ENCODE assay signal across 7 worm cellular contexts in the genomic region with DNA sequence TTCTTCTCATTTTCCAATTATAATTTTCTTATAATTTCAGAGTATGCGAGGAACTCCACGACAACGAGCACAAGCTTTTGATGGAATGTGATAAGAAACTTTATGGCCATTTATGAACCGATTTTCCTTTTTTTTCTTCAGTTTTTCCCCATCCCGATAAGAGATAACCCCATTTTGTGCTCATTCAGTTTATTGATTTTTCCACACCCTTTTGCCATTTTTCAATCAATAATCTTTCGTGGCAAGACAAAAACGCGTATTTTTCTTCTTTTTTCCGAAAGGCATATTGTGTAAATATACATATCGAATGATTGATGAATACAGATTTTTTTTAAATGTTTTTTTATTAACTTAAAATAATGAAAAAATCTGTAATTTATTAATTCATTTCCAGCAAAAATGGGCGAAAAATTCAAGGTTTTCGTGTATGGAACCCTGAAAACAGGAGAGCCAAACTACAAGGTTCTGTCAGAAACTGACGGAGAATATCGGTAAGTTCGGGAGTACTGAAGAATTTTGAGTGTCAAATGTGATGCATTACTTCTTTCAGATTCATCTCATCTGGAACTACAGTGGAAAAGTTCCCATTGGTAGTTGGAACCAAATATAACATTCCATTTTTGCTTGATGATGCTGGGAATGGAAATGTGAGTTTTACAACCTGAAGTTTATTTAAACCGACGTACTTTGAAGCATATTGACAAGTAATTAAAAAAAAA.
TF ChIP-seq lines count a peak whose summit lies in the region.

A gene (plus strand): TSS at position 321 of the 719 bp plus-strand sequence.

TF ChIP-seq in whole organism, L1 larva, 84 proteins besides CTCF, POLR2A, EP300 and RAD21 (continues in another document):
- TF ChIP-seq efl-1 (optimal IDR thresholded peaks at IDR 0.05; lab: Kevin White, UChicago) = no peak
- peak in 1 of 2 experiments; percentile 38 for TF ChIP-seq efl-1 (GFP tag; optimal IDR thresholded peaks at IDR 0.05 in 1 of 2; lab: Kevin White, UChicago)
- TF ChIP-seq snu-23 (GFP tag; optimal IDR thresholded peaks at IDR 0.05; lab: Kevin White, UChicago) = no peak
- TF ChIP-seq mep-1 (tag; optimal IDR thresholded peaks at IDR 0.05; lab: Kevin White, UChicago) = peak; percentile 45
- no peak for TF ChIP-seq ztf-4 (tag; optimal IDR thresholded peaks at IDR 0.05; lab: Kevin White, UChicago)
- TF ChIP-seq hpl-2 (GFP tag; optimal IDR thresholded peaks at IDR 0.05; lab: Kevin White, UChicago) = no peak
- peak in 1 of 2 experiments; percentile 18 for TF ChIP-seq lsy-2 (tag; optimal IDR thresholded peaks at IDR 0.05; lab: Kevin White, UChicago)
- TF ChIP-seq dsc-1 (tag; optimal IDR thresholded peaks at IDR 0.05; lab: Kevin White, UChicago) = no peak
- no peak for TF ChIP-seq nhr-237 (tag; optimal IDR thresholded peaks at IDR 0.05; lab: Kevin White, UChicago)
- TF ChIP-seq tbx-2 (tag; optimal IDR thresholded peaks at IDR 0.05; lab: Kevin White, UChicago) = no peak
- TF ChIP-seq ceh-88 (GFP tag; IDR thresholded peaks at IDR 0.05; lab: Robert Waterston, UW) = no peak
- no peak for TF ChIP-seq ets-5 (GFP tag; IDR thresholded peaks at IDR 0.05; lab: Robert Waterston, UW)

TF ChIP-seq in whole organism, L2 larva, 48 proteins besides CTCF, POLR2A, EP300 and RAD21 (continues in another document):
- TF ChIP-seq nhr-77 (tag; optimal IDR thresholded peaks at IDR 0.05; lab: Kevin White, UChicago) = no peak
- TF ChIP-seq dmd-4 (tag; optimal IDR thresholded peaks at IDR 0.05; lab: Kevin White, UChicago) = no peak
- TF ChIP-seq ztf-1 (GFP tag; conservative IDR thresholded peaks at IDR 0.05; lab: Robert Waterston, UW) = no peak
- TF ChIP-seq skn-1 (tag; optimal IDR thresholded peaks at IDR 0.05; lab: Kevin White, UChicago) = no peak
- no peak for TF ChIP-seq unc-62 (GFP tag; optimal IDR thresholded peaks at IDR 0.05; lab: Kevin White, UChicago)
- no peak for TF ChIP-seq nhr-23 (tag; optimal IDR thresholded peaks at IDR 0.05; lab: Kevin White, UChicago)
- no peak for TF ChIP-seq lin-39 (tag; optimal IDR thresholded peaks at IDR 0.05; lab: Kevin White, UChicago)
- TF ChIP-seq sma-9 (GFP tag; optimal IDR thresholded peaks at IDR 0.05; lab: Kevin White, UChicago) = peak; percentile 35
- TF ChIP-seq sma-9 (tag; optimal IDR thresholded peaks at IDR 0.05; lab: Kevin White, UChicago) = no peak
- no peak for TF ChIP-seq nhr-21 (tag; optimal IDR thresholded peaks at IDR 0.05; lab: Kevin White, UChicago)
- TF ChIP-seq zag-1 (tag; optimal IDR thresholded peaks at IDR 0.05; lab: Kevin White, UChicago) = no peak
- no peak for TF ChIP-seq sem-4 (tag; optimal IDR thresholded peaks at IDR 0.05; lab: Kevin White, UChicago)
- no peak for TF ChIP-seq egl-27 (tag; optimal IDR thresholded peaks at IDR 0.05; lab: Kevin White, UChicago)

TF ChIP-seq in whole organism, L3 larva, 47 proteins besides CTCF, POLR2A, EP300 and RAD21:
- peak; percentile 88 for TF ChIP-seq ama-1 (optimal IDR thresholded peaks at IDR 0.05; lab: Kevin White, UChicago)
- no peak for TF ChIP-seq fos-1 (tag; optimal IDR thresholded peaks at IDR 0.05; lab: Kevin White, UChicago)
- peak; percentile 68 for TF ChIP-seq elt-2 (tag; optimal IDR thresholded peaks at IDR 0.05; lab: Kevin White, UChicago)
- TF ChIP-seq nhr-43 (tag; optimal IDR thresholded peaks at IDR 0.05; lab: Kevin White, UChicago; ENCODE audit: poor library complexity, severe bottlenecking) = peak; percentile 9
- TF ChIP-seq nhr-25 (tag; optimal IDR thresholded peaks at IDR 0.05; lab: Kevin White, UChicago) = peak; percentile 20
- peak; percentile 61 for TF ChIP-seq ztf-4 (tag; optimal IDR thresholded peaks at IDR 0.05; lab: Kevin White, UChicago)
- TF ChIP-seq pha-4 (tag; optimal IDR thresholded peaks at IDR 0.05; lab: Kevin White, UChicago) = peak; percentile 17
- no peak for TF ChIP-seq ztf-11 (tag; optimal IDR thresholded peaks at IDR 0.05; lab: Kevin White, UChicago)

TF ChIP-seq in whole organism, L4 larva, 104 proteins besides CTCF, POLR2A, EP300 and RAD21 (continues in another document):
- TF ChIP-seq lin-15B (tag; optimal IDR thresholded peaks at IDR 0.05; lab: Kevin White, UChicago) (no peak), F37D6.2 (tag; optimal IDR thresholded peaks at IDR 0.05; lab: Kevin White, UChicago) (no peak), hmg-1.1 (GFP tag; IDR thresholded peaks at IDR 0.05; lab: Robert Waterston, UW) (no peak), zag-1 (tag; optimal IDR thresholded peaks at IDR 0.05; lab: Kevin White, UChicago) (no peak), php-3 (GFP tag; IDR thresholded peaks at IDR 0.05; lab: Robert Waterston, UW) (peak; percentile 47; the same call in 1 of the 2 replicates), nhr-28 (tag; optimal IDR thresholded peaks at IDR 0.05; lab: Kevin White, UChicago) (peak; percentile 5), unc-130 (GFP tag; optimal IDR thresholded peaks at IDR 0.05; lab: Kevin White, UChicago) (no peak), zfp-3 (GFP tag; conservative IDR thresholded peaks at IDR 0.05; lab: Robert Waterston, UW) (peak; percentile 51; the same call in 1 of the 2 replicates), F44E2.7 (GFP tag; IDR thresholded peaks at IDR 0.05; lab: Robert Waterston, UW) (no peak), ces-1 (GFP tag; optimal IDR thresholded peaks at IDR 0.05; lab: Kevin White, UChicago) (no peak), fos-1 (tag; optimal IDR thresholded peaks at IDR 0.05; lab: Kevin White, UChicago) (no peak), duxl-1 (tag; optimal IDR thresholded peaks at IDR 0.05; lab: Kevin White, UChicago; ENCODE audit: poor library complexity) (peak; percentile 41), ctbp-1 (GFP tag; IDR thresholded peaks at IDR 0.05; lab: Robert Waterston, UW) (no peak)

TF ChIP-seq in whole organism, late embryonic, 69 proteins besides CTCF, POLR2A, EP300 and RAD21:
- TF ChIP-seq elt-2 (tag; optimal IDR thresholded peaks at IDR 0.05; lab: Kevin White, UChicago) = peak; percentile 18
- TF ChIP-seq unc-55 (GFP tag; optimal IDR thresholded peaks at IDR 0.05; lab: Kevin White, UChicago) = no peak
- TF ChIP-seq Y22D7AL.16 (tag; optimal IDR thresholded peaks at IDR 0.05; lab: Kevin White, UChicago) = no peak
TF ChIP-seq in whole organism, late embryonic: peak in this region for 1.

TF ChIP-seq in whole organism, midembryonic, 9 proteins besides CTCF, POLR2A, EP300 and RAD21:
- TF ChIP-seq T22C8.4 (GFP tag; IDR thresholded peaks at IDR 0.05; lab: Robert Waterston, UW) (0 out of 2 replicates have a peak, but pooled peaks have one; percentile 16), med-1 (GFP tag; optimal IDR thresholded peaks at IDR 0.05; lab: Kevin White, UChicago; ENCODE audit: insufficient read depth) (no peak)

TF ChIP-seq in whole organism, young adult, 124 proteins besides CTCF, POLR2A, EP300 and RAD21:
- TF ChIP-seq pbrm-1 (GFP tag; IDR thresholded peaks at IDR 0.05; lab: Robert Waterston, UW) (peak; percentile 38; the same call in 1 of the 2 replicates), him-1 (tag; optimal IDR thresholded peaks at IDR 0.05; lab: Kevin White, UChicago) (peak; percentile 5), athp-1 (tag; optimal IDR thresholded peaks at IDR 0.05; lab: Kevin White, UChicago) (peak; percentile 59), tbx-9 (tag; optimal IDR thresholded peaks at IDR 0.05; lab: Kevin White, UChicago; ENCODE audit: borderline replicate concordance) (no peak), ekl-4 (GFP tag; IDR thresholded peaks at IDR 0.05; lab: Robert Waterston, UW) (peak; percentile 42; the same call in 1 of the 2 replicates), K12H6.12 (tag; optimal IDR thresholded peaks at IDR 0.05; lab: Kevin White, UChicago) (no peak), ztf-18 (tag; optimal IDR thresholded peaks at IDR 0.05; lab: Kevin White, UChicago) (peak; percentile 20), F52B5.7 (tag; optimal IDR thresholded peaks at IDR 0.05; lab: Kevin White, UChicago) (peak; percentile 55), lsy-27 (tag; optimal IDR thresholded peaks at IDR 0.05; lab: Kevin White, UChicago; ENCODE audit: borderline replicate concordance, insufficient read depth) (no peak), repo-1 (tag; optimal IDR thresholded peaks at IDR 0.05; lab: Kevin White, UChicago) (peak; percentile 49), lin-40 (tag; optimal IDR thresholded peaks at IDR 0.05; lab: Kevin White, UChicago) (peak; percentile 11), ZK185.1 (tag; optimal IDR thresholded peaks at IDR 0.05; lab: Kevin White, UChicago; ENCODE audit: poor library complexity, severe bottlenecking) (peak; percentile 16), nhr-179 (tag; optimal IDR thresholded peaks at IDR 0.05; lab: Kevin White, UChicago) (no peak), cebp-1 (GFP tag; IDR thresholded peaks at IDR 0.05; lab: Robert Waterston, UW) (no peak), cebp-1 (tag; optimal IDR thresholded peaks at IDR 0.05; lab: Kevin White, UChicago) (peak; percentile 59), ama-1 (optimal IDR thresholded peaks at IDR 0.05; lab: Kevin White, UChicago) (peak; percentile 35), ama-1 (GFP tag; optimal IDR thresholded peaks at IDR 0.05; lab: Kevin White, UChicago) (peak in 1 of 2 experiments; percentile 2), snpc-4 (GFP tag; optimal IDR thresholded peaks at IDR 0.05; lab: Kevin White, UChicago) (no peak), snpc-4 (tag; optimal IDR thresholded peaks at IDR 0.05; lab: Kevin White, UChicago) (peak in 1 of 4 experiments; percentile 36), nhr-120 (GFP tag; IDR thresholded peaks at IDR 0.05; lab: Robert Waterston, UW) (0 out of 2 replicates have a peak, but pooled peaks have one; percentile 42), T07F8.4 (tag; optimal IDR thresholded peaks at IDR 0.05; lab: Kevin White, UChicago) (peak; percentile 9), nfyb-1 (GFP tag; IDR thresholded peaks at IDR 0.05; lab: Robert Waterston, UW) (0 out of 2 replicates have a peak, but pooled peaks have one; percentile 46), ceh-40 (GFP tag; IDR thresholded peaks at IDR 0.05; lab: Robert Waterston, UW) (no peak), Y95B8A.8 (GFP tag; IDR thresholded peaks at IDR 0.05; lab: Robert Waterston, UW) (no peak), let-607 (tag; optimal IDR thresholded peaks at IDR 0.05; lab: Kevin White, UChicago) (no peak), tlf-1 (GFP tag; optimal IDR thresholded peaks at IDR 0.05; lab: Kevin White, UChicago) (peak; percentile 47), tbp1 (GFP tag; optimal IDR thresholded peaks at IDR 0.05; lab: Kevin White, UChicago) (no peak), rcor-1 (GFP tag; IDR thresholded peaks at IDR 0.05; lab: Robert Waterston, UW) (no peak)
